Fruit fly (Drosophila melanogaster): ENCODE measurements around the gene Npc2e.

The Npc2e gene

DNA sequence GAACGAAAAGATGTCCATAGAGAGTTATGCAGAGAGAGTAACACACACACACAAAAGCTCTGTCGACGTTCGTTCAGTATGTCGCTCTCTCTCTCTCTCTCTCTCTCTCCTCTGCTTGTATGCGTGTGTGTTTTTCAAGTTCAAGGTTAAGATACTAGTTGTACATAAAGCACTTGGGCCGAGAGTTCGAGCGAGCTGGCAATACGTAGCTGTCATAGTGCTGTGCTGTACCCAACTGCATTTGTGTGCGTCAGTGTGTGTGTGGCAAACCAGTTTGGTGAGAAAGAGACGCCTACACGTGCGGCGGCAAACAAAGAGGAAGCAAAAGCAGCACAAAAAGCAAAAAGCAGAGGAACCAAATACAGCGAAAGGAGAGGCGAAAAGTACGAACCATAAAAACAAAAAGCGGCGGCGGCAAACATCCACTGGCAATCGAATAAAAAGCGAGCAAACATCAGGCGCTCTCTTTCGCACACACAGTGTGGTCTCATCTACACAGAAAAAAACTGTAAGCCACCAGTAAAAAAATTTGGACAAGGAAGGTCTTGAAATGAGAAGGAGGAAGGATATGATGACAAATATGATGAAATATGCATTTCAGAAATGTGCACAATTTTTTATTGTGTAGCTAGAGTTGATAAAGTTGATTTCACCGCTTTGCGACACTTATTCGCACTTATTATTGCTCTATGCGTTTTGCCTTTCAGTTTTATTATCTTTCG lies 34.2 kb downstream of the Npc2e start (continued):
- TF ChIP-seq repo (GFP tag; optimal IDR thresholded peaks at IDR 0.05) (peak; percentile 49), vnd (GFP tag; IDR thresholded peaks at IDR 0.05; ENCODE audit: partially characterized antibody) (no peak), ab (GFP tag; optimal IDR thresholded peaks at IDR 0.05) (peak; percentile 59), CG12659 (GFP tag; optimal IDR thresholded peaks at IDR 0.05) (peak; percentile 51), knrl (GFP tag; IDR thresholded peaks at IDR 0.05; ENCODE audit: partially characterized antibody) (0 out of 3 replicates have a peak, but pooled peaks have one; percentile 16), ttk (GFP tag; IDR thresholded peaks at IDR 0.05) (peak; percentile 62), CG9876 (GFP tag; optimal IDR thresholded peaks at IDR 0.05) (peak; percentile 65), CkIIα-i1 (GFP tag; IDR thresholded peaks at IDR 0.05) (no peak), Usf (GFP tag; optimal IDR thresholded peaks at IDR 0.05) (no peak), peb (GFP tag; IDR thresholded peaks at IDR 0.05) (0 out of 2 replicates have a peak, but pooled peaks have one; percentile 11), bab2 (GFP tag; optimal IDR thresholded peaks at IDR 0.05) (peak; percentile 52), CG42726 (GFP tag; IDR thresholded peaks at IDR 0.05; ENCODE audit: partially characterized antibody) (no peak), Stat92E (GFP tag; optimal IDR thresholded peaks at IDR 0.05) (no peak), BtbVII (GFP tag; optimal IDR thresholded peaks at IDR 0.05) (peak; percentile 65), usp (GFP tag; optimal IDR thresholded peaks at IDR 0.05) (no peak), MESR4 (GFP tag; optimal IDR thresholded peaks at IDR 0.05) (no peak), Hr3 (GFP tag; optimal IDR thresholded peaks at IDR 0.05) (peak; percentile 42), CG17829 (tag; optimal IDR thresholded peaks at IDR 0.05) (peak; percentile 12), grau (tag; optimal IDR thresholded peaks at IDR 0.05) (peak; percentile 62), CG10321 (GFP tag; IDR thresholded peaks at IDR 0.05) (peak; percentile 94), CG1024 (GFP tag; IDR thresholded peaks at IDR 0.05) (peak; percentile 56; the same call in 1 of the 2 replicates), CG15601 (tag; optimal IDR thresholded peaks at IDR 0.05) (no peak), grn (GFP tag; optimal IDR thresholded peaks at IDR 0.05) (no peak), Rx (GFP tag; IDR thresholded peaks at IDR 0.05) (peak; percentile 54), Ets65A (GFP tag) (peak; percentile 96), eve (GFP tag; optimal IDR thresholded peaks at IDR 0.05) (peak in 1 of 2 experiments; percentile 86), ara (GFP tag; IDR thresholded peaks at IDR 0.05) (peak; percentile 40; the same call in 1 of the 2 replicates), CG10147 (GFP tag; optimal IDR thresholded peaks at IDR 0.05) (peak; percentile 12), CG11696 (GFP tag; IDR thresholded peaks at IDR 0.05) (peak; percentile 53; the same call in 1 of the 2 replicates), Scr (GFP tag; IDR thresholded peaks at IDR 0.05; ENCODE audit: partially characterized antibody) (no peak), BEAF-32 (GFP tag; optimal IDR thresholded peaks at IDR 0.05) (no peak), CG10366 (GFP tag; IDR thresholded peaks at IDR 0.05) (peak; percentile 76), CG3065 (GFP tag; optimal IDR thresholded peaks at IDR 0.05) (no peak), dysf (GFP tag; IDR thresholded peaks at IDR 0.05) (peak; percentile 80), CG18011 (GFP tag; optimal IDR thresholded peaks at IDR 0.05) (peak; percentile 60), E2f2 (GFP tag; IDR thresholded peaks at IDR 0.05) (peak; percentile 36; the same call in 1 of the 2 replicates), CG33557 (GFP tag; optimal IDR thresholded peaks at IDR 0.05) (no peak), lbe (GFP tag; optimal IDR thresholded peaks at IDR 0.05) (peak; percentile 82), trem (tag; optimal IDR thresholded peaks at IDR 0.05) (no peak), CG10654 (GFP tag; optimal IDR thresholded peaks at IDR 0.05) (peak; percentile 62), ato (GFP tag; IDR thresholded peaks at IDR 0.05; ENCODE audit: partially characterized antibody) (no peak), D19A (tag; optimal IDR thresholded peaks at IDR 0.05) (no peak), twi (tag; optimal IDR thresholded peaks at IDR 0.05) (no peak), CG6765 (GFP tag; optimal IDR thresholded peaks at IDR 0.05) (no peak), CG1603 (tag; optimal IDR thresholded peaks at IDR 0.05) (peak; percentile 61), CG9609 (GFP tag; optimal IDR thresholded peaks at IDR 0.05) (peak; percentile 67), CG13624 (GFP tag; optimal IDR thresholded peaks at IDR 0.05) (peak; percentile 72), dpn (GFP tag; optimal IDR thresholded peaks at IDR 0.05) (peak; percentile 71 to 82), CG9437 (GFP tag; optimal IDR thresholded peaks at IDR 0.05) (no peak)
